Worm (Caenorhabditis elegans) whole organism, L4 larva: ENCODE data around the gene fbxa-2.
A peak's percentile ranks its signal among the peaks of the same experiment; 100 is the strongest.

Experiments used
- F10B5.3 ChIP-seq: sonication (generic microtip); optimal IDR thresholded peaks from 2 replicates; lab custom pipeline; 2016; ENCODE audit warnings: mild to moderate bottlenecking, missing genetic modification characterization, missing compliant biosample characterization
- ZK337.2 ChIP-seq: fragments of 200-800 bp; sonication (Bioruptor generic); IDR thresholded peaks from 2 replicates; pipeline ENCODE4 v1.3.6; 2022; ENCODE audit warnings: missing genetic modification reagents, missing genetic modification characterization, missing compliant biosample characterization
- ZK546.5 ChIP-seq, 2 experiments: sonication (generic microtip); optimal IDR thresholded peaks; 2 replicates each; lab custom pipeline; 2017; ENCODE audit warnings: missing biosample characterization in 2 of 2, missing genetic modification characterization in 2 of 2
- aha-1 ChIP-seq: fragments of 150-350 bp; peaks from one replicate; lab custom pipeline; 2014; ENCODE audit warnings: missing biosample characterization, missing genetic modification characterization
- aly-2 ChIP-seq: sonication (generic microtip); optimal IDR thresholded peaks from 2 replicates; lab custom pipeline; 2018; ENCODE audit warnings: missing biosample characterization, missing genetic modification characterization
- arid-1 ChIP-seq: fragments of 200-800 bp; sonication (Bioruptor generic); conservative IDR thresholded peaks from 2 replicates; pipeline ENCODE4 v1.3.6; 2022; ENCODE audit warnings: missing genetic modification reagents, missing genetic modification characterization, missing compliant biosample characterization
- daf-12 ChIP-seq: fragments of 150-350 bp; optimal IDR thresholded peaks from 2 replicates; lab custom pipeline; 2014; ENCODE audit warnings: missing biosample characterization, missing genetic modification reagents, missing genetic modification characterization
- dmd-8 ChIP-seq: fragments of 200-800 bp; sonication (Bioruptor generic); IDR thresholded peaks from 2 replicates; pipeline ENCODE4 v1.3.6; 2022; ENCODE audit warnings: missing genetic modification characterization, missing compliant biosample characterization
- hmg-1.1 ChIP-seq: fragments of 200-800 bp; sonication (Bioruptor generic); IDR thresholded peaks from 2 replicates; pipeline ENCODE4 v1.3.6; 2022; ENCODE audit warnings: missing genetic modification reagents, missing genetic modification characterization, missing compliant biosample characterization
- lin-29 ChIP-seq: fragments of 200-800 bp; sonication (Bioruptor generic); IDR thresholded peaks from 2 replicates; pipeline ENCODE4 v1.3.6; 2022; ENCODE audit warnings: missing genetic modification reagents, missing genetic modification characterization, missing compliant biosample characterization
- nhr-48 ChIP-seq: sonication (generic microtip); optimal IDR thresholded peaks from 2 replicates; lab custom pipeline; 2016; ENCODE audit warnings: mild to moderate bottlenecking, missing genetic modification characterization, missing compliant biosample characterization
- nhr-76 ChIP-seq: fragments of 150-350 bp; optimal IDR thresholded peaks from 2 replicates; lab custom pipeline; 2014; ENCODE audit warnings: missing biosample characterization, missing genetic modification characterization
- php-3 ChIP-seq: fragments of 200-800 bp; sonication (Bioruptor generic); IDR thresholded peaks from 2 replicates; pipeline ENCODE4 v1.3.6; 2022; ENCODE audit warnings: missing genetic modification reagents, missing genetic modification characterization, missing compliant biosample characterization
- rbr-2 ChIP-seq: sonication (generic microtip); optimal IDR thresholded peaks from 2 replicates; lab custom pipeline; 2016; ENCODE audit warnings: missing genotype, missing genetic modification characterization, missing compliant biosample characterization
- tag-97 ChIP-seq: fragments of 200-800 bp; sonication (Bioruptor generic); IDR thresholded peaks from 2 replicates; pipeline ENCODE4 v1.3.6; 2022; ENCODE audit warnings: missing genetic modification characterization, missing compliant biosample characterization
- unc-62 ChIP-seq, 3 experiments: fragments of 150-350 bp in 1 of 3; sonication (generic microtip); optimal IDR thresholded peaks in 2 of 3; peaks in 1 of 3; 1 replicate in 1 of 3; 2 replicates in 2 of 3; lab custom pipeline; 2014 to 2017; ENCODE audit warnings: missing biosample characterization in 3 of 3, missing genetic modification characterization in 3 of 3, missing genetic modification reagents in 3 of 3, missing genotype in 1 of 3
- ztf-11 ChIP-seq: fragments of 150-350 bp; optimal IDR thresholded peaks from 2 replicates; lab custom pipeline; 2014; ENCODE audit warnings: missing biosample characterization, missing genetic modification characterization

The fbxa-2 gene

ce11 chrV:16218522-16218921, 50.9 kb downstream of the fbxa-2 start, which contains the start of gene F11A5.15:
TSS of gene F11A5.15 (minus strand) at chrV:16218622.
- TF ChIP-seq tag-97 (GFP tag; lab: Robert Waterston, UW) (no peak), ZK337.2 (no peak), nhr-48 (tag; lab: Kevin White, UChicago) (no peak), lin-29 (no peak), hmg-1.1 (GFP tag; lab: Robert Waterston, UW) (no peak), daf-12 (tag; lab: Kevin White, UChicago) (no peak), rbr-2 (no peak), nhr-76 (tag; lab: Kevin White, UChicago) (no peak), ZK546.5 (tag; optimal IDR thresholded peaks at IDR 0.05; lab: Kevin White, UChicago) (no peak), dmd-8 (GFP tag; lab: Robert Waterston, UW) (no peak), php-3 (no peak), F10B5.3 (tag; lab: Kevin White, UChicago) (no peak), arid-1 (GFP tag; lab: Robert Waterston, UW) (no peak), aha-1 (tag; lab: Kevin White, UChicago) (peak; percentile 87), unc-62 (GFP tag; optimal IDR thresholded peaks at IDR 0.05 in 1 of 2; lab: Kevin White, UChicago) (peak in 1 of 2 experiments; percentile 67), unc-62 (tag; optimal IDR thresholded peaks at IDR 0.05; lab: Kevin White, UChicago) (no peak), ztf-11 (no peak), aly-2 (tag; lab: Kevin White, UChicago) (no peak)
